Fruit fly (Drosophila melanogaster) whole organism, prepupa: ENCODE results near the gene Cpr64Ad.

Source experiments
- CG34406 ChIP-seq: fragments of 200-800 bp; sonication (Bioruptor generic); optimal IDR thresholded peaks from 3 replicates; lab custom pipeline; 2016; ENCODE audit warnings: missing biosample characterization, missing genetic modification characterization
- CG4318 ChIP-seq: fragments of 200-800 bp; sonication (Bioruptor generic); optimal IDR thresholded peaks from 3 replicates; lab custom pipeline; 2017; ENCODE audit warnings: missing biosample characterization, mild to moderate bottlenecking, missing genetic modification characterization
- Smox ChIP-seq: fragments of 200-800 bp; sonication (Bioruptor generic); optimal IDR thresholded peaks from 3 replicates; lab custom pipeline; 2016; ENCODE audit warnings: missing biosample characterization, missing genetic modification characterization
- Sox14 ChIP-seq: fragments of 200-800 bp; sonication (Bioruptor generic); optimal IDR thresholded peaks from 3 replicates; lab custom pipeline; 2016; ENCODE audit warnings: missing biosample characterization, missing genetic modification characterization
- acj6 ChIP-seq: fragments of 200-800 bp; sonication (Bioruptor generic); optimal IDR thresholded peaks from 3 replicates; lab custom pipeline; 2016; ENCODE audit warnings: missing biosample characterization, missing genetic modification characterization
- fd85E ChIP-seq: fragments of 200-800 bp; sonication (Bioruptor generic); optimal IDR thresholded peaks from 3 replicates; lab custom pipeline; 2016; ENCODE audit warnings: missing biosample characterization, missing genetic modification characterization
- topi ChIP-seq: fragments of 200-800 bp; sonication (Bioruptor generic); optimal IDR thresholded peaks from 3 replicates; lab custom pipeline; 2016; ENCODE audit warnings: missing biosample characterization, missing genetic modification characterization

dm6 chr3L:4193730-4194649 lies 21.2 kb upstream of the Cpr64Ad start, which contains the start of gene CG43367:
- no peak for TF ChIP-seq CG4318 (GFP tag; lab: Kevin White, UChicago)
- no peak for TF ChIP-seq fd85E (GFP tag; lab: Kevin White, UChicago)
- no peak for TF ChIP-seq CG34406
- no peak for TF ChIP-seq acj6 (GFP tag; lab: Kevin White, UChicago)
- no peak for TF ChIP-seq Sox14 (GFP tag; lab: Kevin White, UChicago)
- TF ChIP-seq topi (GFP tag; lab: Kevin White, UChicago): no peak
- no peak for TF ChIP-seq Smox (GFP tag; lab: Kevin White, UChicago)
